Fruit fly (Drosophila melanogaster) whole organism, wandering third instar larva: ENCODE measurements around the gene Ssu72.

Experiments
- Abd-B ChIP-seq: fragments of >200 bp; optimal IDR thresholded peaks from 2 replicates; lab custom pipeline; 2017; ENCODE audit warnings: missing biosample characterization, missing genetic modification characterization
- CG32264 ChIP-seq: fragments of 200-800 bp; sonication (Bioruptor generic); optimal IDR thresholded peaks from 2 replicates; lab custom pipeline; 2016; ENCODE audit warnings: missing biosample characterization, missing genetic modification characterization
- CG9705 ChIP-seq: fragments of 200-800 bp; sonication (Bioruptor generic); optimal IDR thresholded peaks from 2 replicates; lab custom pipeline; 2018; ENCODE audit warnings: missing biosample characterization, mild to moderate bottlenecking, missing genetic modification characterization
- CrebA ChIP-seq: fragments of 200-800 bp; sonication (Bioruptor generic); optimal IDR thresholded peaks from 2 replicates; lab custom pipeline; 2016; ENCODE audit warnings: missing biosample characterization, mild to moderate bottlenecking, missing genetic modification characterization, borderline replicate concordance
- Dfd ChIP-seq: fragments of >200 bp; optimal IDR thresholded peaks from 2 replicates; lab custom pipeline; 2017; ENCODE audit warnings: missing biosample characterization, missing genetic modification characterization
- Dif ChIP-seq: fragments of 200-275, 200-300 bp; sonication (Bioruptor generic); optimal IDR thresholded peaks from 2 replicates; lab custom pipeline; 2018; ENCODE audit warnings: missing biosample characterization, missing genetic modification characterization; ENCODE audit not compliant: partially characterized antibody
- GATAd ChIP-seq: sonication (Bioruptor generic); optimal IDR thresholded peaks from 2 replicates; lab custom pipeline; 2016; ENCODE audit warnings: missing biosample characterization, missing genetic modification characterization
- HLH106 ChIP-seq: fragments of 200-800 bp; optimal IDR thresholded peaks from 3 replicates; lab custom pipeline; 2019; ENCODE audit warnings: missing biosample characterization, mild to moderate bottlenecking, missing genetic modification characterization, moderate library complexity
- Hnf4 ChIP-seq: fragments of 200-800 bp; sonication (Bioruptor generic); optimal IDR thresholded peaks from 2 replicates; lab custom pipeline; 2016; ENCODE audit warnings: missing biosample characterization, mild to moderate bottlenecking, missing genetic modification characterization
- Hr78 ChIP-seq: fragments of >200 bp; optimal IDR thresholded peaks from 2 replicates; lab custom pipeline; 2017; ENCODE audit warnings: missing biosample characterization, missing genetic modification characterization
- Hr83 ChIP-seq: fragments of 200-300 bp; sonication (Bioruptor generic); optimal IDR thresholded peaks from 2 replicates; lab custom pipeline; 2016; ENCODE audit warnings: missing biosample characterization, mild to moderate bottlenecking, missing genetic modification characterization, moderate library complexity; ENCODE audit not compliant: poor library complexity, severe bottlenecking
- Jra ChIP-seq: sonication (Bioruptor generic); optimal IDR thresholded peaks from 2 replicates; lab custom pipeline; 2016; ENCODE audit warnings: missing biosample characterization, missing genetic modification characterization
- Mio ChIP-seq: sonication (Bioruptor generic); optimal IDR thresholded peaks from 2 replicates; lab custom pipeline; 2016; ENCODE audit warnings: missing biosample characterization, missing genetic modification characterization
- Myc ChIP-seq: fragments of >200 bp; optimal IDR thresholded peaks from 2 replicates; lab custom pipeline; 2017
- N ChIP-seq: fragments of >200 bp; optimal IDR thresholded peaks from 2 replicates; lab custom pipeline; 2018; ENCODE audit warnings: missing biosample characterization, missing external identifiers, missing genetic modification characterization
- OdsH ChIP-seq: fragments of 200-800 bp; sonication (Bioruptor generic); optimal IDR thresholded peaks from 2 replicates; lab custom pipeline; 2016; ENCODE audit warnings: missing biosample characterization, mild to moderate bottlenecking, missing genetic modification characterization
- Rel ChIP-seq, 2 experiments: fragments of 200-800 bp; sonication (Bioruptor generic) in 1 of 2; optimal IDR thresholded peaks; 2 replicates in 1 of 2; 3 replicates in 1 of 2; lab custom pipeline; 2016 to 2019; ENCODE audit warnings: mild to moderate bottlenecking in 2 of 2, missing biosample characterization in 2 of 2, missing genetic modification characterization in 2 of 2, moderate library complexity in 1 of 2
- Sp1 ChIP-seq: fragments of 200-800 bp; sonication (Bioruptor generic); optimal IDR thresholded peaks from 3 replicates; lab custom pipeline; 2019; ENCODE audit warnings: missing biosample characterization, mild to moderate bottlenecking, missing genetic modification characterization, moderate library complexity
- Vsx2 ChIP-seq: fragments of 200-300, 225-300 bp; sonication (Bioruptor generic); optimal IDR thresholded peaks from 2 replicates; lab custom pipeline; 2018; ENCODE audit warnings: missing biosample characterization, missing genetic modification characterization; ENCODE audit not compliant: partially characterized antibody
- br ChIP-seq: fragments of 200-800 bp; sonication (Bioruptor generic); optimal IDR thresholded peaks from 2 replicates; lab custom pipeline; 2016; ENCODE audit warnings: missing biosample characterization, missing genetic modification characterization
- brk ChIP-seq: fragments of 200-800 bp; sonication (Bioruptor generic); optimal IDR thresholded peaks from 2 replicates; lab custom pipeline; 2016; ENCODE audit warnings: missing biosample characterization, mild to moderate bottlenecking, missing genetic modification characterization
- dl ChIP-seq, 2 experiments: fragments of 175-275, 200-275 bp in 1 of 2; fragments of 200-275 bp in 1 of 2; sonication (Bioruptor generic); optimal IDR thresholded peaks; lab custom pipeline; 2018; ENCODE audit warnings: mild to moderate bottlenecking in 2 of 2, missing biosample characterization in 2 of 2, missing genetic modification characterization in 2 of 2, moderate library complexity in 2 of 2; ENCODE audit not compliant: partially characterized antibody in 2 of 2, insufficient read depth in 1 of 2
- dmrt93B ChIP-seq: fragments of 200-800 bp; sonication (Bioruptor generic); optimal IDR thresholded peaks from 2 replicates; lab custom pipeline; 2018; ENCODE audit warnings: missing biosample characterization, mild to moderate bottlenecking, missing genetic modification characterization
- dsf ChIP-seq: sonication (Bioruptor generic); optimal IDR thresholded peaks from 2 replicates; lab custom pipeline; 2016; ENCODE audit warnings: missing biosample characterization, missing genetic modification characterization, borderline replicate concordance
- ey ChIP-seq: fragments of 200-800 bp; sonication (Bioruptor generic); optimal IDR thresholded peaks from 2 replicates; lab custom pipeline; 2016; ENCODE audit warnings: missing biosample characterization, missing genetic modification characterization
- foxo ChIP-seq, 2 experiments: fragments of 200-800 bp; sonication (Bioruptor generic); optimal IDR thresholded peaks; 2 replicates in 1 of 2; 3 replicates in 1 of 2; lab custom pipeline; 2016 to 2017; ENCODE audit warnings: missing biosample characterization in 2 of 2, missing genetic modification characterization in 2 of 2
- fru ChIP-seq: fragments of 200-800 bp; sonication (Bioruptor generic); optimal IDR thresholded peaks from 3 replicates; lab custom pipeline; 2016; ENCODE audit warnings: missing biosample characterization, mild to moderate bottlenecking, missing genetic modification characterization
- h ChIP-seq: fragments of 200-800 bp; sonication (Bioruptor generic); optimal IDR thresholded peaks from 3 replicates; lab custom pipeline; 2016; ENCODE audit warnings: missing biosample characterization, mild to moderate bottlenecking, missing genetic modification characterization
- jim ChIP-seq: fragments of 175-275, 200-325 bp; sonication (Bioruptor generic); optimal IDR thresholded peaks from 2 replicates; lab custom pipeline; 2016; ENCODE audit warnings: missing biosample characterization, mild to moderate bottlenecking, missing genetic modification characterization
- lola ChIP-seq: fragments of >200 bp; optimal IDR thresholded peaks from 2 replicates; lab custom pipeline; 2017; ENCODE audit warnings: missing biosample characterization, missing genetic modification characterization
- pan ChIP-seq: fragments of >200 bp; optimal IDR thresholded peaks from 2 replicates; lab custom pipeline; 2017
- psq ChIP-seq: fragments of 200-800 bp; sonication (Bioruptor generic); optimal IDR thresholded peaks from 3 replicates; lab custom pipeline; 2017; ENCODE audit warnings: missing biosample characterization, mild to moderate bottlenecking, missing genetic modification characterization, moderate library complexity
- rgr ChIP-seq: fragments of 200-800 bp; sonication (Bioruptor generic); optimal IDR thresholded peaks from 3 replicates; lab custom pipeline; 2016; ENCODE audit warnings: missing biosample characterization, mild to moderate bottlenecking, missing genetic modification characterization
- sage ChIP-seq: fragments of 200-800 bp; sonication (Bioruptor generic); optimal IDR thresholded peaks from 2 replicates; lab custom pipeline; 2016; ENCODE audit warnings: missing biosample characterization, mild to moderate bottlenecking, missing genetic modification characterization
- sv ChIP-seq: fragments of 200-800 bp; sonication (Bioruptor generic); optimal IDR thresholded peaks from 3 replicates; lab custom pipeline; 2016; ENCODE audit warnings: missing biosample characterization, missing genetic modification characterization
- tai ChIP-seq: sonication (Bioruptor generic); optimal IDR thresholded peaks from 2 replicates; lab custom pipeline; 2016; ENCODE audit warnings: missing biosample characterization, missing genetic modification characterization
- usp ChIP-seq: fragments of >200 bp; optimal IDR thresholded peaks from 2 replicates; lab custom pipeline; 2017; ENCODE audit warnings: missing biosample characterization, missing genetic modification characterization
- woc ChIP-seq: sonication (Bioruptor generic); optimal IDR thresholded peaks from 2 replicates; lab custom pipeline; 2016; ENCODE audit warnings: missing biosample characterization, mild to moderate bottlenecking, missing genetic modification characterization

The Ssu72 gene

dm6 chrX:19667444-19668104, 3.2 kb downstream of the Ssu72 start:
- peak; percentile 41 for TF ChIP-seq Vsx2 (GFP tag; lab: Kevin White, UChicago)
- TF ChIP-seq CG32264 (GFP tag; lab: Kevin White, UChicago) = no peak
- TF ChIP-seq Dfd = no peak
- no peak for TF ChIP-seq rgr (GFP tag; lab: Kevin White, UChicago)

dm6 chrX:19668405-19668804, 4.0 kb downstream of the Ssu72 start:
- TF ChIP-seq N (GFP tag; lab: Kevin White, UChicago) (no peak), Rel (GFP tag; optimal IDR thresholded peaks at IDR 0.05; lab: Kevin White, UChicago) (peak; percentile 98), Rel (tag; optimal IDR thresholded peaks at IDR 0.05; lab: Kevin White, UChicago) (peak; percentile 96), Hnf4 (peak; percentile 100), CG9705 (GFP tag; lab: Kevin White, UChicago) (peak; percentile 99), OdsH (GFP tag; lab: Kevin White, UChicago) (peak; percentile 99), Myc (lab: Kevin White, UChicago) (no peak), Jra (GFP tag; lab: Kevin White, UChicago) (peak; percentile 100), rgr (GFP tag; lab: Kevin White, UChicago) (peak; percentile 100), fru (GFP tag; lab: Kevin White, UChicago) (peak; percentile 100), jim (peak; percentile 94), Hr78 (GFP tag; lab: Kevin White, UChicago) (no peak), Dif (GFP tag; lab: Kevin White, UChicago) (no peak), Abd-B (no peak), Dfd (no peak), HLH106 (peak; percentile 99), br (GFP tag; lab: Kevin White, UChicago) (peak; percentile 100), psq (GFP tag; lab: Kevin White, UChicago) (peak; percentile 99), brk (GFP tag; lab: Kevin White, UChicago) (no peak), CrebA (GFP tag; lab: Kevin White, UChicago) (no peak), pan (lab: Kevin White, UChicago) (no peak), ey (GFP tag; lab: Kevin White, UChicago) (peak; percentile 100), sv (GFP tag; lab: Kevin White, UChicago) (peak; percentile 94), lola (GFP tag; lab: Kevin White, UChicago) (no peak), GATAd (GFP tag; lab: Kevin White, UChicago) (peak; percentile 97), Sp1 (GFP tag; lab: Kevin White, UChicago) (peak; percentile 99), dmrt93B (GFP tag; lab: Kevin White, UChicago) (peak; percentile 98), Mio (peak; percentile 95), dsf (GFP tag; lab: Kevin White, UChicago) (peak; percentile 97), foxo (GFP tag; optimal IDR thresholded peaks at IDR 0.05; lab: Kevin White, UChicago) (peak; percentile 98 to 100), woc (GFP tag; lab: Kevin White, UChicago) (peak; percentile 100), usp (GFP tag; lab: Kevin White, UChicago) (no peak), sage (GFP tag; lab: Kevin White, UChicago) (peak; percentile 98), tai (GFP tag; lab: Kevin White, UChicago) (no peak), h (peak; percentile 100), Vsx2 (GFP tag; lab: Kevin White, UChicago) (no peak), dl (GFP tag; optimal IDR thresholded peaks at IDR 0.05; lab: Kevin White, UChicago; ENCODE audit: insufficient read depth in 1 of 2, partially characterized antibody in 2 of 2) (no peak), Hr83 (peak; percentile 98), CG32264 (GFP tag; lab: Kevin White, UChicago) (peak; percentile 99)
